Worm (Caenorhabditis elegans) whole organism, dauer: ENCODE results near the gene abch-1.

Experiments used
- unc-62 ChIP-seq: sonication (generic microtip); optimal IDR thresholded peaks from 2 replicates; lab custom pipeline; 2017; ENCODE audit warnings: missing biosample characterization, missing genetic modification reagents, missing genetic modification characterization

abch-1 gene

DNA sequence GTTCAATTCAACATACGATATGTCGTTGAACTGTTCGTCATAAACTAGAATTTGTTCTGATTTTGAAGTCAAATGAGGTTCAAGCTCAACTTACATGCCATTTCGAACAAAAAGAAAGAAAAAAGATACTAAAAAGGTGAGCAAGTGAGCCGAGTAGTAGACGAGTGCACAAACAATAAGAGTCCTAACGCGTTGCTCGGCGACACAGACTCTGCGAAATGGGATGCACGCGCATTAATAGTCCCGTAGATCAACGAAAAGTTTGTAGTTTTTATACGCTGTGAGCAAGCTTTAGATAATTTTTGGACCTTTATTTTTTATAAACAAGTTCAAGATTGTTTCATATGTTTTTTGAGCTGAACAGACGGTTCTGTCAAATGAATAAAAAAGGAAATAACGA lies 2.8 kb downstream of the abch-1 start, which contains the start of gene C56E6.4:
TSS of gene C56E6.4 (minus strand) at position 101 of the 400 bp plus-strand sequence.
- TF ChIP-seq unc-62, result no peak

DNA sequence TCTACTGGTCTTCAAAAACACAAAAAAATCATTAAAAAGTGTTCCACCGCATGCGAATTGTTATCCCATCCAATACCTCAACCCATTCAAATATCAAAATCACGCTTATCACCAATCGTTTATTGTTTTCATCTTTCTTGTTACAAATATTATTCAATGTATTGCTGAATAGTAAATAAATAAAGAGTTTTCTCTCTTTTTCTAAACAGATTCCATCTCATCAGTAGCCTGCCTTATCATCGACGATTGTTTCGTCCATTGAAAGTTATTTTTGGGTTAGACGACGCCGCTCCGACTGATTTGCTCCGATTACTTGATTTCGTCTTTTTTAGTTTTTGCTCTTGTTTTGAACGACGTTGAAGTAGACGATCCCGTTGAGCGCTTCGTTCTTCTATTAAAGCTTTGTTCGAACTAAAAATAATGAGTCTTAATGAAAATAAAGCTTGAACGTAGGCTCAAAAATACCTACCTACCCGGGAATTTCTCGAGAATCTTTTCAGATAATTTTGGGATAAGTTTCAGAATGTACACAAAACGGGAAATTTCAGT lies 5.2 kb downstream of the abch-1 start:
- TF ChIP-seq unc-62, result no peak

DNA sequence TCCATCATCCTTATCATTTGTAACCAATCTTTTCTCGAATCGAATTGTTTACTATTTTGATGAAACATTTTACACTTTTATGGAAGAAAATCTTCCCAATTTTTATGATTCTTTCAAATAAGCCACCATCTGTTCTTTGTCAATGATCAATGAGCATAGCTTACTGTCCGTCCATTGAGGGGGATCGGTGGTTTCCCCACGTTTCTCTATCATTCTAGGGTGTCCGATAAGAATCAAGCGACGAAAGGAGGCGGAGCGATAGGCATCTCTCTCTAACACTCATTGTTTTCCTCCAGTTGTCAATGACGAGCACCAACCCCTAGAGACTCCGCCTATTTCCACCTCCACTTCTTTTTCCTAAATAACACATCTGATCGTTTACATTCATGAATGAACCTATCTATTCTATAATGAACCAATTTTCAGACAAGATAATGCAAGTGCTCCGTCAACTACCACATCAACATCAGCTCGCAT lies 6.9 kb downstream of the abch-1 start, which contains the start of gene C56E6.2:
TSS of gene C56E6.2 (plus strand) at position 427 of the 477 bp plus-strand sequence.
- TF ChIP-seq unc-62, result no peak

- no peak for TF ChIP-seq unc-62
These were observed 7.5 kb downstream of the abch-1 start for ce11 chrII:6523940-6524339.

DNA sequence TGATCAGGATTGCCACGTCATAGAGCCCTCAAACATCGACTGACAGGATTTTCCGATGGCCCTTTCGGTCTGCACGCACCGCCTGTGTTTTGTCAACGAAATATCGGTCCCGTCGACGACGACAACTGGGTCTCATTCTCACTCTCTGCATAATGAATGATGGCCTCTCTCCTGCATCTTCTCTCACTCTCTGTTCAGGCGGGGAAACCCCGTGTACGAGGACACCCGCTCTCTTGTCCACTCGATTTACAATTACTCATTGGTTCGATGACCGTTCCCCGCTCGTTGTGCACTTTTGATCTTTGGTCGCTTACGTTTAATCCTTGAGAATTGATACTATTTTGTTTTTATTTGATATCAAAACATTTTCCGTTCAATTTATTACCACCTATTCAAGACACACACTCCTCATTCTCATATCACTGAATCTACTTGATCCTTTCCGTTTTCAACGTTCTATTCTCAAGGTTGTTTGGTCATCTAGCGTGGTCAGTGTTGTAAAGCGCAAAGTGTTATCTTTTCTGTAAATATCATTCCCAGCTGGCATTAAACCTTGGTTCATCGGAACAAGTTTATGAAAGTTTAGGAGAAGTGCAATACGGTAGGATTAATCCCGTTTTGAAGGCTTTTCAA lies 8.7 kb downstream of the abch-1 start:
- TF ChIP-seq unc-62, result no peak

DNA sequence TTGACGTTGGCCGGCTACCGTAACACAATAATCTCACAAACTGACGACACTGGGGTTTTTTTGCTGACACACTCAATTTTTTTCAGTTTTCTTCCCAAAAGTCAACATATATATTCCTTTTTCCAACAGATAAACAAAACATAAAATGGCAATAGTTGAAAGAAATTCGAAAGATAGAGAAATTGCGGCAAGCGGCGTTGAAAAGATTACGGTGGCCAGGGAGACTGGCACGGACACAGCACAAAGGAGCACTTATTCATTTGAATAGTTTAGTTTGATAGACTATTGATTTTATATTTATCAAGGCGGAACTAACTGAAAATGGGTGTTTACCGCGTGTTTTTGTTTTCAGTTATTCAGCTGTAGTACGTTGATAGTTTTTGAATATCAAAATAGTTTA lies 10.1 kb downstream of the abch-1 start, which contains the start of gene toe-2:
TSS of gene toe-2 (minus strand) at position 70 of the 400 bp plus-strand sequence.
- TF ChIP-seq unc-62, result no peak

- no peak for TF ChIP-seq unc-62
These were observed 11.3 kb downstream of the abch-1 start for ce11 chrII:6520103-6520502.

- no peak for TF ChIP-seq unc-62
These were observed 11.7 kb downstream of the abch-1 start for ce11 chrII:6519703-6520102.

ce11 chrII:6516276-6516675 lies 15.2 kb downstream of the abch-1 start, which contains the start of gene C56E6.7:
TSS of gene C56E6.7 (plus strand) at chrII:6516576.
- TF ChIP-seq unc-62, result no peak

DNA sequence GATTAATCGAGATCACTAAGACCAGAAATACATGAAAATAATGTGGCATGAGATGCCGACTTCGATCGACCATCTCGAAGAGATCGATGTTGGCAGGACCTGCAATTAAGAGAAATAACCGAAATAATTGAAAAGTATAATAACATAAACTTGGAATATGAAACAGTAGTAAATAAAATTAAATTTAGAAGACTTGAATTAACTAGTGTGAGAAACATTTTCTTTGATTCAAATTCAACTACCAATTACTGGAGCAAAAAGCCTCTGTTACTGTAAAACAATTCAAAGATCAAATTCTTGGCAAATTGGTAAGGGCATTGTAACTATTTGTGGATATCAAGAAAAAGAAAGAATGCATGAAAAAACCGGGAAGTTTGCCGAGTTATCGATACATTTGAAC lies 17.5 kb downstream of the abch-1 start, which contains the start of gene R05G9R.1:
TSS of gene R05G9R.1 (minus strand) at position 101 of the 400 bp plus-strand sequence.
- no peak for TF ChIP-seq unc-62

DNA sequence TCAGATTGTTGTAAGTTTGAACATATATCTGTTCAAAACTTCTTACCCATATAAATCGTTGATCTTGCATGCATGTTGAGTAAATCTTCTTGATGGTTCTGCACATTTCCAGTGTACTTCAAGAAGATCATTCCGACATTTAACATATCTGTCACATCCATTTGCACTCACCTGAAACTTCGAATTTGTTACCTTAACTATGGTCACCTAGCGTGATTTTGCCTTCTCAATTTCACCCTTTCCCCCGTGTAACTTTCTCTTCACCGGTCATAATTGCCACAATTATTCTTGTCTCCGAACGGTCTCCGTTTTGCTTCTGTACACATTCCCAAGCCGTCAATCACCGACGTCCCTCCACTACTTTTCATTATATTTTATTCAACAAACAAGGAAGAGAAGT lies 18.1 kb downstream of the abch-1 start:
- no peak for TF ChIP-seq unc-62

ce11 chrII:6502826-6503225 lies 28.6 kb downstream of the abch-1 start, which contains the start of gene R05G9.1:
TSS of gene R05G9.1 (plus strand) at chrII:6503168.
- TF ChIP-seq unc-62, result no peak

ce11 chrII:6501420-6501819 lies 30.0 kb downstream of the abch-1 start, which contains the start of gene R05G9.3:
TSS of gene R05G9.3 (minus strand) at chrII:6501520.
- TF ChIP-seq unc-62, result no peak

DNA sequence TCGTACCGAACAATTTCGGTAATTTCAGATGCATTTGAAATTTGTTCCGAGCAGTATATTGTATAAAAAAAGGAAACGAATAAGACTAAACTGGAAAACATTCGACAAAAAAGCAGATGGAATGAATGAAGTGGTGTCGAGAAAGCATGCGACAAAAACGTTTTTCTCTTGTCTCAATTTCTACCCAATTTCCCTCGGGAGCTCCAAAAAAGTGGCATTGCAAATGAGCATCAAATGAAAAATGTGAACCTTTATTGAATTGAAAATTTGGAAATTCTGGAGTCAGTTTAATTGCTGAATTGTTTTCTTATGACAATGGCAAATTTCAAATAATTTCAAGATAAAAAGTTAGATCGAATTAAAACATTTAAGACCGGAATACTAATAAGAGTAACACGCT lies 31.3 kb downstream of the abch-1 start, which contains the start of gene R05G9.5:
TSS of gene R05G9.5 (minus strand) at position 101 of the 400 bp plus-strand sequence.
- TF ChIP-seq unc-62, result no peak

- no peak for TF ChIP-seq unc-62
These were observed 32.4 kb downstream of the abch-1 start, which contains the start of gene twk-49 for ce11 chrII:6499067-6499466. TSS of gene twk-49 (minus strand) at chrII:6499167.

- no peak for TF ChIP-seq unc-62
These were observed 32.8 kb downstream of the abch-1 start for ce11 chrII:6498609-6499008.

DNA sequence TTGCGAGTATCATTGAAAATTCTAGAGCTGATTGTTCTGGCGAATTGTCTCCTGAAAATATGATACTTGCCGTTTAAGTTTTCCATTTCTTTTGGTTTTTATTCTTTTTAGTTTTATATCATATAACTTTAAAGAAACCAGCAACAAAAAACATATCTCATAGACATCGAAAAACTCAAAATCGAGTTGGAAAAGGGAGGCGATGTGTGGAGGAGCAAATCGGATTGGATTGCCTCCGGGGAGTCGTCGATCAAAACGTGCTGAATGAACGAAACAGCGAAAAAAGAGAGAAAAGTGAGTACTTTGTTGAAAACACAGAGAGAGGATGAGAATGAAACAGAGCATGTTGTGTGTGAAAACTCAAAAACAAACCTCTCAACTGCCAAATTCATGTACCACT lies 34.3 kb downstream of the abch-1 start:
- TF ChIP-seq unc-62, result no peak

DNA sequence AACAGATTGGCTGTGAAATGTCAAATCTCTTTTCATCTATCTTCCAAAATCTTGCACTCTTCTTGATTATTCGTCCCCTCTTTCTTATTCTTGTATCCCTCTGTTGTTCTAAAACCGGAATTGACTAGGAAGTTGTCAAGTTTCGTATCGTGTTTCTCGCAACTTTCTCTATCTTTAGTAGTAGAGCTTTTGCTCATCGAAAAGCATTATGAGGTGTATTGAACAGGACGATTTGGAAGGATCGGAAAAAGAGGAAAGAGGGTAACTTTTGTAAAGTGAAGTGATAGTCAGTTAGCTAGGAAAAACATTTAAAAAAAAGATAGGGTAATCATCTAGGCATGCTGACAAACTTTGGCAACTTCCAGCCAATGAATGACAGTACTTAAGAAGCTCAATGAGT lies 34.9 kb downstream of the abch-1 start:
- no peak for TF ChIP-seq unc-62
